Worm (Caenorhabditis elegans): ENCODE measurements around the gene idpp-12.

Gene idpp-12

DNA sequence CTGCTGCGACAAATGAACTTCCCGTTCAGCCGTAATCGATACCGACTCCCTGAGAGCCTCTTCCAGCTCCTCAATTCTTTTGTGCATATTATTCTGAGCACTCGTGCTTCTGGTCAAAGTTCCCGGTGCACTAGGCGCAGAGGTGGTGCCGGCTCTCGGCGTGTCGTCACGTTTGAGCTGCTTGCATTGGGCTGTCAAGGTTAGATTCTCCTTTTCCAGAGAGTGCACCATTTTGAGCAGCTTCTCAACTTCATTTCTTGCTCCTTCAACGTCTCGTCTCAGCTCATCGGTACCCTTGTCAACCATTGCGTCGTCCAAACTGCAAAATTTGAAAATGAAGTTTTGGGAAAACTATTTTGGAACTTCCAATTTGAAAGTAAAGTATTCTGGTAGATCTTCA lies 41.7 kb downstream of the idpp-12 start:
- no peak for TF ChIP-seq tbx-37 (GFP tag; conservative IDR thresholded peaks at IDR 0.05)
- TF ChIP-seq hmg-4 (GFP tag; optimal IDR thresholded peaks at IDR 0.05) = no peak
- TF ChIP-seq hnd-1 (tag; optimal IDR thresholded peaks at IDR 0.05) = no peak
- TF ChIP-seq hmbx-1 (tag; optimal IDR thresholded peaks at IDR 0.05) = no peak
- TF ChIP-seq ceh-13 (GFP tag; optimal IDR thresholded peaks at IDR 0.05) = no peak
- TF ChIP-seq scrt-1 (GFP tag; IDR thresholded peaks at IDR 0.05) = no peak
- no peak for TF ChIP-seq tra-4 (tag; optimal IDR thresholded peaks at IDR 0.05)
- no peak for TF ChIP-seq aly-1 (tag; optimal IDR thresholded peaks at IDR 0.05)
- TF ChIP-seq ets-7 (tag; optimal IDR thresholded peaks at IDR 0.05) = no peak
- TF ChIP-seq ama-1 (optimal IDR thresholded peaks at IDR 0.05) = no peak
- no peak for TF ChIP-seq ceh-36 (tag; optimal IDR thresholded peaks at IDR 0.05)

DNA sequence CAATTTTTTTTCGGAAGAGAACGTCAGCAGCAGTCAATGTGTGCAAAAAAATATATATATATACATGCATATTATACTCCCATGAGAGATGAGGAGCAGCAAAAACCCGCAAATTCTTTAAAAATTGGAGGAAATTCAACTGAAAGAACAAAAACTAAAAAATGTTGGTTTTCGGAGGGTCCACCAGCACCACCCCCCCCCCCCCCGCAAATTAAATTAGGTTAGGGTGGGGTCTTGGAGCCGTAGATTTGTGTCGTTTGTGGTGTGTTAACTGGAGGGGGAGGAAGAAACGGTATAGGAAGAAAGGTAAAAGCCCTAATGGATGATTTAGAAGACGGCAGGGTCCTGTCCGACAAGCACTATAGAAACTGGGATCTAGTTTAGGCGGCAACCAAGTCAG lies 44.5 kb downstream of the idpp-12 start:
- TF ChIP-seq sea-1 (GFP tag; conservative IDR thresholded peaks at IDR 0.05) = no peak
- TF ChIP-seq B0310.2 (tag; optimal IDR thresholded peaks at IDR 0.05) = no peak
- no peak for TF ChIP-seq flt-1 (GFP tag; IDR thresholded peaks at IDR 0.05)
- TF ChIP-seq ama-1 (optimal IDR thresholded peaks at IDR 0.05) = no peak
- no peak for TF ChIP-seq tbx-37 (GFP tag; conservative IDR thresholded peaks at IDR 0.05)
- no peak for TF ChIP-seq tra-4 (tag; optimal IDR thresholded peaks at IDR 0.05)
- TF ChIP-seq ets-7 (tag; optimal IDR thresholded peaks at IDR 0.05) = no peak
- no peak for TF ChIP-seq ceh-13 (GFP tag; optimal IDR thresholded peaks at IDR 0.05)
- no peak for TF ChIP-seq hmbx-1 (tag; optimal IDR thresholded peaks at IDR 0.05)
- no peak for TF ChIP-seq tbx-11 (GFP tag; IDR thresholded peaks at IDR 0.05)

DNA sequence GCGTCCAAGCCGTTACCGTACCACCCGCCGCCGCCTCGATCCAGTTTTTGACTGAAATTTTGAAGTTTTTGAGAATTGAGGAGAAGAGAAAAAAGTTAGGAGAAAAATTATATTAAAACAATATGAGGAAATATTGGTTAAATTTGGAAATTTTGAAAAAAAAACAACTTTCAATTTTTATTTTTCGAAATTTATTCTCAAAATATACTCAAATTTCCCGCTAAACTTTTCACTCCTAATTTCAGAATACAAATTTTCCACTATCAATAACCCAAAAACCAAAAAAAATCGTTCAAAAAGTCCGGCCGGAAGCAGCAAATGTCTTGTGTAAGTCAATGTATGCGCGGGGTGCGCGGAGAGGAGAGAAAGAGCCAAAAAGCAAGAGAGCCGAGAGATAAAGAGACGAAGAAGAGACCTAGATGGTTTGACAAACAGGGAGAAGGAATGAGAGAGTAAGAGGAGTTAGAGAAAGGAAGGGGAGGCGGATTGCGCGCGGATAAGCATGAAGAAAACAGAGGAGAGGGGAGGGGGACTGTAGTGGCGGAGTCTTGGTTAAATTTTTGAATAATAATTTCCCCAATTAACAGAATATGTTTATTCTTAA lies 46.3 kb downstream of the idpp-12 start, which contains the start of gene elks-1:
TSS of gene elks-1 (minus strand) at position 51 of the 604 bp plus-strand sequence.
- TF ChIP-seq tbx-37 (GFP tag; conservative IDR thresholded peaks at IDR 0.05) (no peak), scrt-1 (GFP tag; IDR thresholded peaks at IDR 0.05) (no peak), ets-7 (tag; optimal IDR thresholded peaks at IDR 0.05) (peak; percentile 70), tra-4 (tag; optimal IDR thresholded peaks at IDR 0.05) (no peak), hnd-1 (tag; optimal IDR thresholded peaks at IDR 0.05) (no peak), ceh-13 (GFP tag; optimal IDR thresholded peaks at IDR 0.05) (no peak), B0310.2 (tag; optimal IDR thresholded peaks at IDR 0.05) (no peak), tbx-11 (GFP tag; IDR thresholded peaks at IDR 0.05) (no peak), hmg-4 (GFP tag; optimal IDR thresholded peaks at IDR 0.05) (no peak), pes-1 (GFP tag; IDR thresholded peaks at IDR 0.05) (no peak), ceh-36 (tag; optimal IDR thresholded peaks at IDR 0.05) (no peak), flt-1 (GFP tag; IDR thresholded peaks at IDR 0.05) (peak; percentile 34; the same call in 1 of the 2 replicates), hmbx-1 (tag; optimal IDR thresholded peaks at IDR 0.05) (no peak), F13C5.2 (tag; optimal IDR thresholded peaks at IDR 0.05) (peak; percentile 4), sea-1 (GFP tag; conservative IDR thresholded peaks at IDR 0.05) (no peak), aly-1 (tag; optimal IDR thresholded peaks at IDR 0.05) (no peak), ama-1 (optimal IDR thresholded peaks at IDR 0.05) (no peak)

DNA sequence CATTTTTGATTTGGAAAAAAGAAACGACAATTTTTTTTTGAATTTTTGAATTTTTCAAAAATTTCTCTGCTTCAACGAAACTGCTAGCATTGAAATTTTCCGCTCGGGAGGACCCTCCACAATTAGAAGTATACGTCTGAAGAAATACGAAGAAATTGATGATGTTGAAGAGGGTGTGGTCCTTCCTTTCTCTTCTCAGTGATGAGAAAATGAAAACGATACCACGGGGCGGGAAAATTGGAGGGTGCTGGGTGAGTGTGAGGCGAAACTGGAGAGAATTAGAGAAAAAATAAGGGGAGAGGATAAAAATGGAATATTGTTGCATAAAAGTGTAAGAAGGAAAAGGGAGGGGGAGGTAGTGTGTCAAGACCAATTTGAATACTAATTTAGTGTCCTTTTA lies 48.2 kb downstream of the idpp-12 start:
- TF ChIP-seq tra-4 (tag; optimal IDR thresholded peaks at IDR 0.05) (no peak), ets-7 (tag; optimal IDR thresholded peaks at IDR 0.05) (no peak), pes-1 (GFP tag; IDR thresholded peaks at IDR 0.05) (no peak), tbx-11 (GFP tag; IDR thresholded peaks at IDR 0.05) (no peak), ama-1 (optimal IDR thresholded peaks at IDR 0.05) (no peak), F13C5.2 (tag; optimal IDR thresholded peaks at IDR 0.05) (no peak), tbx-37 (GFP tag; conservative IDR thresholded peaks at IDR 0.05) (no peak), sea-1 (GFP tag; conservative IDR thresholded peaks at IDR 0.05) (no peak), ceh-13 (GFP tag; optimal IDR thresholded peaks at IDR 0.05) (no peak), B0310.2 (tag; optimal IDR thresholded peaks at IDR 0.05) (no peak), hmg-4 (GFP tag; optimal IDR thresholded peaks at IDR 0.05) (no peak), aly-1 (tag; optimal IDR thresholded peaks at IDR 0.05) (no peak), ceh-36 (tag; optimal IDR thresholded peaks at IDR 0.05) (no peak), hmbx-1 (tag; optimal IDR thresholded peaks at IDR 0.05) (no peak), flt-1 (GFP tag; IDR thresholded peaks at IDR 0.05) (no peak), hnd-1 (tag; optimal IDR thresholded peaks at IDR 0.05) (no peak), scrt-1 (GFP tag; IDR thresholded peaks at IDR 0.05) (no peak)

Measured in whole organism, early embryonic.